Worm (Caenorhabditis elegans) whole organism, late embryonic: ENCODE data around the gene srz-13.

ENCODE experiments used
- C08G9.2 ChIP-seq: sonication (generic microtip); optimal IDR thresholded peaks from 2 replicates; lab custom pipeline; 2016; ENCODE audit warnings: mild to moderate bottlenecking, missing genetic modification characterization, moderate library complexity, missing compliant biosample characterization
- F13H6.1 ChIP-seq: sonication (generic microtip); optimal IDR thresholded peaks from 2 replicates; lab custom pipeline; 2016; ENCODE audit warnings: missing genetic modification characterization, missing compliant biosample characterization
- K02D7.2 ChIP-seq: sonication (generic microtip); optimal IDR thresholded peaks from 2 replicates; lab custom pipeline; 2017; ENCODE audit warnings: mild to moderate bottlenecking, missing genetic modification characterization, missing compliant biosample characterization
- K09A11.1 ChIP-seq: sonication (generic microtip); optimal IDR thresholded peaks from 2 replicates; lab custom pipeline; 2017; ENCODE audit warnings: antibody characterized with exemption, mild to moderate bottlenecking, missing genetic modification characterization, missing compliant biosample characterization; ENCODE audit not compliant: insufficient read depth
- ahr-1 ChIP-seq: sonication (generic microtip); optimal IDR thresholded peaks from 2 replicates; lab custom pipeline; 2016; ENCODE audit warnings: missing genetic modification characterization, missing compliant biosample characterization
- ceh-18 ChIP-seq: sonication (generic microtip); optimal IDR thresholded peaks from 2 replicates; lab custom pipeline; 2016; ENCODE audit warnings: missing genetic modification characterization, missing compliant biosample characterization
- ceh-31 ChIP-seq: sonication (generic microtip); optimal IDR thresholded peaks from 2 replicates; lab custom pipeline; 2016; ENCODE audit warnings: missing genetic modification characterization, missing compliant biosample characterization
- ceh-6 ChIP-seq: fragments of 200-800 bp; sonication (Bioruptor generic); optimal IDR thresholded peaks from 2 replicates; lab custom pipeline; 2018; ENCODE audit warnings: mild to moderate bottlenecking, missing genetic modification characterization, missing compliant biosample characterization
- ceh-9 ChIP-seq: sonication (generic microtip); optimal IDR thresholded peaks from 2 replicates; lab custom pipeline; 2016; ENCODE audit warnings: mild to moderate bottlenecking, missing genetic modification characterization, inconsistent platforms, missing compliant biosample characterization
- che-1 ChIP-seq: sonication (generic microtip); optimal IDR thresholded peaks from 2 replicates; lab custom pipeline; 2016; ENCODE audit warnings: mild to moderate bottlenecking, missing genetic modification characterization, missing compliant biosample characterization
- dve-1 ChIP-seq: sonication (generic microtip); optimal IDR thresholded peaks from 2 replicates; lab custom pipeline; 2017; ENCODE audit warnings: antibody characterized with exemption, mild to moderate bottlenecking, missing genetic modification characterization, missing compliant biosample characterization
- eyg-1 ChIP-seq: sonication (generic microtip); optimal IDR thresholded peaks from 2 replicates; lab custom pipeline; 2016; ENCODE audit warnings: missing genotype, missing genetic modification characterization, missing compliant biosample characterization
- fkh-10 ChIP-seq: fragments of 150-350 bp; optimal IDR thresholded peaks from 2 replicates; lab custom pipeline; 2014; ENCODE audit warnings: missing biosample characterization, missing genetic modification reagents, missing genetic modification characterization
- hlh-13 ChIP-seq: fragments of 200-800 bp; sonication (Bioruptor generic); optimal IDR thresholded peaks from 2 replicates; lab custom pipeline; 2018; ENCODE audit warnings: mild to moderate bottlenecking, missing genetic modification characterization, missing compliant biosample characterization
- hlh-30 ChIP-seq: sonication (generic microtip); optimal IDR thresholded peaks from 2 replicates; lab custom pipeline; 2017; ENCODE audit warnings: antibody characterized with exemption, missing genetic modification characterization, missing compliant biosample characterization; ENCODE audit not compliant: insufficient read depth
- hlh-6 ChIP-seq: sonication (generic microtip); optimal IDR thresholded peaks from 2 replicates; lab custom pipeline; 2016; ENCODE audit warnings: missing genotype, missing genetic modification characterization, missing compliant biosample characterization
- hlh-8 ChIP-seq: sonication (generic microtip); optimal IDR thresholded peaks from 2 replicates; lab custom pipeline; 2016; ENCODE audit warnings: missing genotype, missing genetic modification characterization, missing compliant biosample characterization
- lim-6 ChIP-seq: sonication (generic microtip); optimal IDR thresholded peaks from 2 replicates; lab custom pipeline; 2016; ENCODE audit warnings: missing genetic modification characterization, missing compliant biosample characterization
- madf-2 ChIP-seq: sonication (generic microtip); optimal IDR thresholded peaks from 2 replicates; lab custom pipeline; 2017; ENCODE audit warnings: missing genetic modification characterization, missing compliant biosample characterization
- nfya-1 ChIP-seq: sonication (generic microtip); optimal IDR thresholded peaks from 2 replicates; lab custom pipeline; 2017; ENCODE audit warnings: missing genetic modification characterization, mild to moderate bottlenecking, missing compliant biosample characterization, antibody characterized with exemption, moderate library complexity
- nhr-11 ChIP-seq: fragments of 150-350 bp; optimal IDR thresholded peaks from 2 replicates; lab custom pipeline; 2014; ENCODE audit warnings: missing biosample characterization, missing genetic modification characterization
- nhr-232 ChIP-seq: sonication (generic microtip); optimal IDR thresholded peaks from 2 replicates; lab custom pipeline; 2016; ENCODE audit warnings: missing genetic modification characterization, missing compliant biosample characterization
- odd-2 ChIP-seq: sonication (generic microtip); optimal IDR thresholded peaks from 2 replicates; lab custom pipeline; 2017; ENCODE audit warnings: antibody characterized with exemption, mild to moderate bottlenecking, missing genetic modification characterization, missing compliant biosample characterization
- pat-9 ChIP-seq: fragments of 200-800 bp; sonication (Bioruptor generic); optimal IDR thresholded peaks from 2 replicates; lab custom pipeline; 2018; ENCODE audit warnings: mild to moderate bottlenecking, missing genetic modification characterization, moderate library complexity, missing compliant biosample characterization
- pha-2 ChIP-seq: sonication (generic microtip); optimal IDR thresholded peaks from 2 replicates; lab custom pipeline; 2017; ENCODE audit warnings: mild to moderate bottlenecking, missing genetic modification characterization, missing compliant biosample characterization
- pros-1 ChIP-seq: fragments of 150-350 bp; optimal IDR thresholded peaks from 2 replicates; lab custom pipeline; 2014; ENCODE audit warnings: missing biosample characterization, missing genetic modification reagents, missing genetic modification characterization
- ref-2 ChIP-seq: sonication (generic microtip); optimal IDR thresholded peaks from 2 replicates; lab custom pipeline; 2016; ENCODE audit warnings: missing genetic modification characterization, missing compliant biosample characterization
- rnt-1 ChIP-seq: sonication (generic microtip); optimal IDR thresholded peaks from 2 replicates; lab custom pipeline; 2016; ENCODE audit warnings: missing genetic modification characterization, missing compliant biosample characterization
- sox-2 ChIP-seq: fragments of 200-800 bp; sonication (Bioruptor generic); IDR thresholded peaks from 2 replicates; pipeline ENCODE4 v1.3.6; 2022; ENCODE audit warnings: missing genetic modification reagents, missing genetic modification characterization, missing compliant biosample characterization
- syd-9 ChIP-seq: sonication (generic microtip); optimal IDR thresholded peaks from 2 replicates; lab custom pipeline; 2016; ENCODE audit warnings: mild to moderate bottlenecking, missing genetic modification characterization, moderate library complexity, missing compliant biosample characterization
- tbx-2 ChIP-seq: sonication (generic microtip); optimal IDR thresholded peaks from 2 replicates; lab custom pipeline; 2016; ENCODE audit warnings: missing genetic modification characterization, missing compliant biosample characterization
- tbx-7 ChIP-seq: sonication (generic microtip); optimal IDR thresholded peaks from 2 replicates; lab custom pipeline; 2016; ENCODE audit warnings: missing genotype, missing genetic modification characterization, missing compliant biosample characterization
- unc-42 ChIP-seq: sonication (generic microtip); optimal IDR thresholded peaks from 2 replicates; lab custom pipeline; 2016; ENCODE audit warnings: missing genotype, missing genetic modification characterization, missing compliant biosample characterization
- unc-86 ChIP-seq: sonication (generic microtip); optimal IDR thresholded peaks from 2 replicates; lab custom pipeline; 2016; ENCODE audit warnings: missing genetic modification characterization, missing compliant biosample characterization
- ztf-16 ChIP-seq: sonication (generic microtip); optimal IDR thresholded peaks from 2 replicates; lab custom pipeline; 2017; ENCODE audit warnings: missing genetic modification characterization, missing compliant biosample characterization

Gene srz-13

ce11 chrV:16153375-16153774, 28.8 kb upstream of the srz-13 start, which contains the start of gene str-254:
Gene str-254, minus strand, starts transcription at chrV:16153475.
- no peak for TF ChIP-seq che-1
- TF ChIP-seq, all 69 proteins: peak for 0

ce11 chrV:16155111-16155510, 27.1 kb upstream of the srz-13 start, which contains the start of gene str-97:
Gene str-97, minus strand, starts transcription at chrV:16155211.
- TF ChIP-seq pros-1 (no peak), che-1 (no peak), ceh-6 (no peak), K02D7.2 (tag; lab: Kevin White, UChicago) (no peak), hlh-8 (tag; lab: Kevin White, UChicago) (no peak), nfya-1 (no peak), eyg-1 (no peak), fkh-10 (GFP tag; lab: Kevin White, UChicago) (no peak), F13H6.1 (tag; lab: Kevin White, UChicago) (no peak), tbx-7 (tag; lab: Kevin White, UChicago) (no peak), ztf-16 (tag; lab: Kevin White, UChicago) (no peak), unc-42 (no peak), odd-2 (tag; lab: Kevin White, UChicago) (no peak), tbx-2 (tag; lab: Kevin White, UChicago) (no peak), ref-2 (tag; lab: Kevin White, UChicago) (no peak)
- TF ChIP-seq, all 69 proteins: peak for 0

DNA sequence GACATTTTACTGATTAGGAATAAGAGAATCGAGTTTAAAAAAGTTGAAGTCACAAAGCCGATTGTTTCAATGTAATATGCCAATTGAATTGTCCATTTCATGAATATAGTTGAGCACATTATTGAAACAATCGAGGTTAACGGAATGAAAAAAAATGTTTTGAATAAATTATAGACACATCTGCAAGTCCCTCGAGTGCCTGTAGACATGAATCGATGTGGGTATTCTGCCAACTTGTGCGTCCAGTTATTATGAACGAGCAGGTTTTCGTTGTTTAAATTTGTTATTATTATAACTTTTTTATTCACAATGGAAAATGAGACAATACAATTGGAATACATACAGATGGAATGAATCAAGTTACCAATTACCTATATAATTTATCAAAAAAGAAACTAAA, 23.8 kb upstream of the srz-13 start, which contains the start of gene str-99:
str-99 (minus strand) TSS at position 101 of the 400 bp plus-strand sequence.
- no peak for TF ChIP-seq hlh-6 (tag; lab: Kevin White, UChicago)
- TF ChIP-seq K09A11.1, result no peak
- no peak for TF ChIP-seq rnt-1 (tag; lab: Kevin White, UChicago)
- TF ChIP-seq pha-2, result no peak
- no peak for TF ChIP-seq syd-9 (tag; lab: Kevin White, UChicago)
- no peak for TF ChIP-seq tbx-2 (tag; lab: Kevin White, UChicago)
- no peak for TF ChIP-seq K02D7.2 (tag; lab: Kevin White, UChicago)
- TF ChIP-seq pat-9, result no peak
- no peak for TF ChIP-seq odd-2 (tag; lab: Kevin White, UChicago)
- no peak for TF ChIP-seq ceh-9 (tag; lab: Kevin White, UChicago)

DNA sequence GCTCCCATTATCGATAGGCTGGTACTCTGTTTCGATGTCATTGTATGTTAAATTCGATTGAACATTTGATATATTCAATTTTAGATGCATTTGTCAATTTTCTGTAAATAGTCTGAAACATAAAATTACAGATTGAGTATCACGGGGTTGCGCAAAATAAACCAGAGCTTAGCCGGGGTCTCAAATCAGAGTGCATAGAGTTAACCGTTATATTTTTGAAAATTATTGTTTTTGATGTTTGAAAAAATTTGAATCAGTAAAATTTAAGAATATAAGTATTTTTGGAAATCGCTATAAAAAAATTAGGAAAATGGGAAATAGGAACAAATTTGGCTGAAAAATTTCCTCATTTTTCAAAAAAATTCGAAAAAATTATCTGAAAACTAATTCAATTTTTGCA, 22.6 kb upstream of the srz-13 start, which contains the start of gene F10A3.17:
F10A3.17 (minus strand) TSS at position 101 of the 400 bp plus-strand sequence.
- no peak for TF ChIP-seq dve-1 (tag; lab: Kevin White, UChicago)
- TF ChIP-seq tbx-7 (tag; lab: Kevin White, UChicago), result no peak
- no peak for TF ChIP-seq hlh-8 (tag; lab: Kevin White, UChicago)
- TF ChIP-seq che-1, result no peak
- TF ChIP-seq ceh-6, result no peak
- no peak for TF ChIP-seq sox-2 (GFP tag; lab: Robert Waterston, UW)
- no peak for TF ChIP-seq hlh-13 (GFP tag; lab: Kevin White, UChicago)
- TF ChIP-seq nhr-232, result no peak
- TF ChIP-seq unc-86 (tag; lab: Kevin White, UChicago), result no peak
- no peak for TF ChIP-seq C08G9.2
- no peak for TF ChIP-seq K09A11.1
- no peak for TF ChIP-seq nhr-11 (tag; lab: Kevin White, UChicago)
- TF ChIP-seq ceh-31 (tag; lab: Kevin White, UChicago), result no peak
- TF ChIP-seq lim-6 (tag; lab: Kevin White, UChicago), result no peak
- no peak for TF ChIP-seq ahr-1

DNA sequence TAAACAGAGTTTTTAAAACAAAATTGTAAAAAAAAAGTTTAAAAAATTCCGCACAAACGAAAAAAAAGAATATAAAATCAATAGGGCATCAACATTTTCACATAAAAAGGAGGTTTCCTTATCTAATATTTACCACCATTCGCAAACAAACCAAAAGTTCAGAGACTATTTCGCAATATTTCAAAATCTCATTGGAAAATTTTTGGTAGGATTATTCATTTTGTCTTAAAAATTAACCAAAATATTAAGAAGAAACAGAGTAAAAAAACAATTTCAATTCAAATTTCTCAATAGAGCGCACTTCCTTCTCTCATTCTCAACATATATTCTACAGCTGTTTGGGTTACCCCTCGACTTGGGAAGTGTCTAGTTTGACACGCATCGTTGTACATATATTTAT, 22.1 kb upstream of the srz-13 start:
- TF ChIP-seq madf-2 (tag; lab: Kevin White, UChicago) (no peak), F13H6.1 (tag; lab: Kevin White, UChicago) (no peak), ceh-18 (no peak), nhr-232 (no peak), fkh-10 (GFP tag; lab: Kevin White, UChicago) (no peak), nfya-1 (no peak), hlh-30 (tag; lab: Kevin White, UChicago) (no peak), C08G9.2 (no peak)
